Fruit fly (Drosophila melanogaster) S2 (cell line): ENCODE measurements around the gene Jhbp12.
A peak's percentile ranks its signal among the peaks of the same experiment; 100 is the strongest.

Experiments
- CG8478 ChIP-seq: fragments of >200 bp; optimal IDR thresholded peaks from 2 replicates; lab custom pipeline; 2018
- CTCF ChIP-seq, 2 experiments: fragments of >200 bp; optimal IDR thresholded peaks; 2 replicates each; lab custom pipeline; 2018

Jhbp12 gene

dm6 chr3R:24544388-24544787 lies 19.8 kb downstream of the Jhbp12 start, which contains the start of gene Esyt2:
Esyt2 (plus strand) TSS chr3R:24544719.
- TF ChIP-seq CTCF (optimal IDR thresholded peaks at IDR 0.05; lab: Kevin White, UChicago) (no peak), CG8478 (lab: Kevin White, UChicago) (no peak)

DNA sequence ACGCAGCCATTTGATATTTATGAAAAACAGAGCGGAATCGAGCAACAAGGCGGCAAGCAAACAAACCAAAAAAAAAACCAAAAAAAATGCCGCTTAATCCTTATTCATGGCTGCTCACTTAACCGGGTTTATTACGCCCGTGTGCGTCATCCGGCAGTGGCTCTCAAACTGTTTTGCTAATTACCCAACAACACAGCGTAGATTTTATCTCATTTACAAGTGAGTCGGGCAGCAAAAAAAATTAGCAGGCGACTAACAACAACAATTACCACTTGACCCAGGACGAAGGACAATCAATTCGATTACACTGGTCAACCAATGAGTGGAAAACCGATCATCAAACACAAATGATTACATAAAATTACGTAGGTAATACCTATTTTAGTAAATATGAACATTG lies 23.6 kb downstream of the Jhbp12 start:
- TF ChIP-seq CG8478 (lab: Kevin White, UChicago) (no peak), CTCF (optimal IDR thresholded peaks at IDR 0.05; lab: Kevin White, UChicago) (no peak)

DNA sequence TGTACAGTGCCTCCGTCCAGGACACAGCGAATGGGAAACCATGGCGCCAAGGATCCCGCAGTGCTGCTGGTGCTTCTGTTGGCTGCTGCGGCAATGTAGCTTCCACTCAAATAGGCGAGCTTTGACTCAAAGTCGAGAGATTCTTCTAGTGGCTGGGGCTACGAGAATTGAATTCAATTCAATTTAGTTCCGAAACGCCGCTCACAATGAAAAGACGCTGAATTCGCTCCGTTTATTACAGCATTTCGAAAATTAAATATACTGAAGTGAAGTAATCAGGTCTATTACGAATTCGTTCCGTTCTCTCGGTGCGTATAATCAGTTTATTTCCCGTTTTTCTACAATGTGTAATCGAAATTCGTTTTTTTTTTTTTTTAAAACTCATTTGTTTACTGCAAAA lies 24.2 kb downstream of the Jhbp12 start:
- TF ChIP-seq CTCF (optimal IDR thresholded peaks at IDR 0.05; lab: Kevin White, UChicago) (no peak), CG8478 (lab: Kevin White, UChicago) (no peak)

dm6 chr3R:24549834-24550233 lies 25.2 kb downstream of the Jhbp12 start:
- TF ChIP-seq CTCF (optimal IDR thresholded peaks at IDR 0.05; lab: Kevin White, UChicago) (no peak), CG8478 (lab: Kevin White, UChicago) (no peak)

- TF ChIP-seq CG8478 (lab: Kevin White, UChicago), result no peak
- TF ChIP-seq CTCF (optimal IDR thresholded peaks at IDR 0.05; lab: Kevin White, UChicago), result no peak
These were observed 26.3 kb downstream of the Jhbp12 start for dm6 chr3R:24550802-24551391.

dm6 chr3R:24555150-24555549 lies 30.6 kb downstream of the Jhbp12 start:
- TF ChIP-seq CTCF (optimal IDR thresholded peaks at IDR 0.05; lab: Kevin White, UChicago), result no peak
- no peak for TF ChIP-seq CG8478 (lab: Kevin White, UChicago)

- TF ChIP-seq CG8478 (lab: Kevin White, UChicago) (no peak), CTCF (optimal IDR thresholded peaks at IDR 0.05; lab: Kevin White, UChicago) (no peak)
These were observed 31.3 kb downstream of the Jhbp12 start for dm6 chr3R:24555932-24556331.

DNA sequence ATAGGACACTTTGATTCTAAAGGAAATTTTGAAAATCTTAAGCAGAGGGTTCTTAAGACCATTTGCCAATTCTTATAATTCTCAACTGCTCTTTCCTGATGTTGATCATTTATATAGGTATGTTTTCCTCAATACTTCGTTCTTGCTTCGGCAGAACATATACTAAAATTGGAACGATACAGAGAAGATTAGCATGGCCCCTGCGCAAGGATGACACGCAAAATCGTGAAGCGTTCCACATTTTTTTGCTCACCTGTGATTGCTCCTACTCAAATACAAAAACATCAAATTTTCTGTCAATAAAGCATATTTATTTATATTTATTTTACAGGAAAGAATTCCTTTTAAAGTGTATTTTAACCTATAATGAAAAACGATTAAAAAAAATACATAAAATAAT lies 32.0 kb downstream of the Jhbp12 start:
- TF ChIP-seq CG8478 (lab: Kevin White, UChicago) (no peak), CTCF (optimal IDR thresholded peaks at IDR 0.05; lab: Kevin White, UChicago) (no peak)

- TF ChIP-seq CG8478 (lab: Kevin White, UChicago) (no peak), CTCF (optimal IDR thresholded peaks at IDR 0.05; lab: Kevin White, UChicago) (peak; percentile 90 to 98)
These were observed 32.4 kb downstream of the Jhbp12 start for dm6 chr3R:24557020-24557465.

DNA sequence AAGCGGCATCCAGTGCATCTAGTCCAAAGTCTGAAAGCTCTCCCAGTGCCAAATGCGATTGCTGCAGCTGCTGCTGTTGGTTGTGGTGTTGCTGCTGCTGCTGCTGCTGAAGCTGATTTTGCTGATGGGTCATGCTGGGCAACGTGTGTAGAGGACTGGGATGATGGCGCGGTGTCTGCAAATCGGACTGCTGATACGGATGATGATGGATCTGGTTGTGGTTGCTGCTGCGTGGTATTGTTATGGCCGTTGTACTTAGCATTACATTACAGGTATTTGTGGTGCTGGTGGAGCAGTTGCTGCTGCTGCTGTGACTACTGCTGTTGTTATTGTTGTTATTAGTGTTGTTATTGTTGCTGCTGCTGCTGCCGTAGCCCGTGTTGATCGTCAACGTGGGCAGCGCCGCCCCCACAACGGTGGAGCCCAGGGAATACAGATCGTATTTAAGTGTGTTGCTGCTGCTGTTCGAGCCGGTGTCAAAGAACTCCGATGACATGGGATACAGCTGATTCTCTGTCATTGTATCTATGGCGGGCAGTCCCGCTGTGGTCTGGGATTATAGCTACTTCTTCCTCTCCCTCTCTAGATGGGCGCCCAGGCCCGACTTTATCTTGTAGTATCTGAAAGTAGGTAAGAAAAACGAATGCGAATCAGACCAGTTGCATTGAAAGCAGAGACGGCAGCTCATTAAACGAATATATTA lies 37.9 kb downstream of the Jhbp12 start:
- TF ChIP-seq CTCF (optimal IDR thresholded peaks at IDR 0.05; lab: Kevin White, UChicago), result no peak
- TF ChIP-seq CG8478 (lab: Kevin White, UChicago), result no peak

- no peak for TF ChIP-seq CG8478 (lab: Kevin White, UChicago)
- no peak for TF ChIP-seq CTCF (optimal IDR thresholded peaks at IDR 0.05; lab: Kevin White, UChicago)
These were observed 38.6 kb downstream of the Jhbp12 start for dm6 chr3R:24563039-24563825.

DNA sequence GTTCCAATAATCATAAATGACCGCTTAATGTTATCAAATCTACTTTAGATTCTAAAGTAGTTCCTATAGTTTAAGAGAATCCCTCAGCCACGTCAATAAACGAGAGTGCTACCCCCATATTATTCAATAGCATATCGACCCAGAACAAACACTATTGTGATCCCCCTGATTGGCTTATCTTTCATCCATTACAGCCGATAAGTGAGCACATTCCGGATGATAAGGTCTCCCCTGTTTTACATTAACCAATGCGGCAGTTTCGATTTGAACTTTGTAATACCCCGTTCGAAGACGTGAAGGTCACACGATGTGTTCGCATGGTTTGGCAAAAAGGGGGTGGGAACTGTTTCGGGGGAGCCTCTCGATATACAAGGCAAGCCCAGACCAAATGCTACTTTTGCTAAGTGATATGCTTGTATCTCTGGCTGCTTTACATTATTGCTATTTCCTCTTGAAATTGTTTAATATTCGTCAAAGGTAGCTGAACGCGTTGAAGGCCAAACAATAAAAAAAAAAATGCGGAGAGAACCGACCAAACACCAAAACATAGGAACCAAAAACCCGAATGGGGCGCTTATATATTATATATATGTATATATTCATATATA lies 39.7 kb downstream of the Jhbp12 start:
- TF ChIP-seq CG8478 (lab: Kevin White, UChicago) (no peak), CTCF (optimal IDR thresholded peaks at IDR 0.05; lab: Kevin White, UChicago) (no peak)

DNA sequence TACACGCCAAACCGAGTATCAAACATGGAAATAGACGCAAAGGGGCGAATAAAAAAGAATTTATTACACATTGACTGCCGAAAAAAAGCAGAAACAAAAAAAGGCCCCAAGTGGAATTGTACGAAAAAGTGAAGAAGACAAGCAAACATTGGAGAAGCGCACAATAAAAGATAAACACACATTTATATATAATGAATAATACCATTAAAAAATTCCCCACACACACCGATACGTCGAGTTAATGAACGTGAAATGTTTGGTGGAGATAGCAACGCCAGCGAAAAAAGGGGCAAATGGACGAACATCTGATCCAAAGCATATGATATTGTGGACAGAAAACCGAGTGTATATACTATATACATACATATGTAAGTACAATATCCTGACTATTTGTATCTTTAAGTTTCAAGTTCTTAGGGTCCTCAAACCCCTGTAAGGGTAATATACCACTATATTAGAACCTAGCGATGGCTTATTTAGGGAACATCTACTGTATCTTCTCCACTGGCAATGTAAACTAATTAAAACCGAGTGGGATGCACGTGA lies 40.3 kb downstream of the Jhbp12 start:
- no peak for TF ChIP-seq CTCF (optimal IDR thresholded peaks at IDR 0.05; lab: Kevin White, UChicago)
- no peak for TF ChIP-seq CG8478 (lab: Kevin White, UChicago)

- TF ChIP-seq CTCF (optimal IDR thresholded peaks at IDR 0.05; lab: Kevin White, UChicago) (no peak), CG8478 (lab: Kevin White, UChicago) (no peak)
These were observed 41.2 kb downstream of the Jhbp12 start for dm6 chr3R:24565748-24566239.
